Fruit fly (Drosophila melanogaster) whole organism, embryonic: ENCODE data around the gene Rab35.

ENCODE experiments used
- BEAF-32 ChIP-seq: fragments of 200-800 bp; sonication (Bioruptor generic); optimal IDR thresholded peaks from 3 replicates; lab custom pipeline; 2017; ENCODE audit warnings: missing biosample characterization, missing genetic modification characterization, mild to moderate bottlenecking, moderate library complexity, missing genetic modification reagents
- CG10267 ChIP-seq: fragments of 200-800 bp; sonication (Bioruptor generic); optimal IDR thresholded peaks from 2 replicates; lab custom pipeline; 2018; ENCODE audit warnings: missing biosample characterization, mild to moderate bottlenecking, missing genetic modification characterization, moderate library complexity
- CG11504 ChIP-seq: fragments of 200-800 bp; sonication (Bioruptor generic); optimal IDR thresholded peaks from 3 replicates; lab custom pipeline; 2019; ENCODE audit warnings: missing biosample characterization, mild to moderate bottlenecking, missing genetic modification characterization, moderate library complexity
- CG12155 ChIP-seq: fragments of 200-800 bp; sonication (Bioruptor generic); optimal IDR thresholded peaks from 3 replicates; lab custom pipeline; 2016; ENCODE audit warnings: missing biosample characterization, missing genetic modification characterization
- CG12391 ChIP-seq: fragments of 200-800 bp; sonication (Bioruptor generic); optimal IDR thresholded peaks from 3 replicates; lab custom pipeline; 2018; ENCODE audit warnings: missing biosample characterization, mild to moderate bottlenecking, missing genetic modification characterization, moderate library complexity
- CG12659 ChIP-seq: fragments of 200-800 bp; sonication (Bioruptor generic); optimal IDR thresholded peaks from 3 replicates; lab custom pipeline; 2017; ENCODE audit warnings: mild to moderate bottlenecking, missing biosample characterization, missing genetic modification reagents, missing genetic modification characterization
- CG12769 ChIP-seq: fragments of 200-800 bp; sonication (Bioruptor generic); optimal IDR thresholded peaks from 2 replicates; lab custom pipeline; 2019; ENCODE audit warnings: missing biosample characterization, mild to moderate bottlenecking, missing genetic modification characterization, moderate library complexity
- CG12942 ChIP-seq: fragments of 200-800 bp; sonication (Bioruptor generic); optimal IDR thresholded peaks from 3 replicates; lab custom pipeline; 2016; ENCODE audit warnings: missing biosample characterization, missing genetic modification characterization
- CG13287 ChIP-seq: fragments of 200-800 bp; sonication (Bioruptor generic); IDR thresholded peaks from 2 replicates; pipeline ENCODE4 v1.3.6; 2022; ENCODE audit warnings: missing biosample characterization, missing genetic modification characterization; ENCODE audit not compliant: partially characterized antibody
- CG13424 ChIP-seq: fragments of 200-800 bp; sonication (Bioruptor generic); optimal IDR thresholded peaks from 2 replicates; lab custom pipeline; 2019; ENCODE audit warnings: missing biosample characterization, mild to moderate bottlenecking, missing genetic modification characterization, moderate library complexity
- CG14965 ChIP-seq: fragments of 200-800 bp; sonication (Bioruptor generic); optimal IDR thresholded peaks from 2 replicates; lab custom pipeline; 2016; ENCODE audit warnings: missing biosample characterization, missing genetic modification characterization, borderline replicate concordance
- CG1603 ChIP-seq: fragments of 200-800 bp; sonication (Bioruptor generic); optimal IDR thresholded peaks from 2 replicates; lab custom pipeline; 2019; ENCODE audit warnings: missing biosample characterization, mild to moderate bottlenecking, missing genetic modification characterization, moderate library complexity
- CG2116 ChIP-seq: fragments of 200-800 bp; sonication (Bioruptor generic); optimal IDR thresholded peaks from 3 replicates; lab custom pipeline; 2018; ENCODE audit warnings: missing biosample characterization, mild to moderate bottlenecking, missing genetic modification characterization
- CG2120 ChIP-seq: fragments of 200-800 bp; sonication (Bioruptor generic); optimal IDR thresholded peaks from 3 replicates; lab custom pipeline; 2016; ENCODE audit warnings: missing biosample characterization, missing genetic modification characterization
- CG2889 ChIP-seq: fragments of 200-800 bp; sonication (Bioruptor generic); IDR thresholded peaks from 3 replicates; pipeline ENCODE4 v1.3.6; 2022; ENCODE audit warnings: missing biosample characterization, missing genetic modification characterization
- CG3407 ChIP-seq: fragments of 200-800 bp; sonication (Bioruptor generic); optimal IDR thresholded peaks from 2 replicates; lab custom pipeline; 2018; ENCODE audit warnings: missing biosample characterization, mild to moderate bottlenecking, missing genetic modification characterization
- CG3847 ChIP-seq: fragments of 200-800 bp; sonication (Bioruptor generic); IDR thresholded peaks from 2 replicates; pipeline ENCODE4 v1.3.6; 2022; ENCODE audit warnings: missing biosample characterization, missing genetic modification characterization
- CG4282 ChIP-seq: fragments of 200-800 bp; sonication (Bioruptor generic); optimal IDR thresholded peaks from 2 replicates; lab custom pipeline; 2016; ENCODE audit warnings: missing biosample characterization, missing genetic modification characterization
- CG9215 ChIP-seq: fragments of 200-800 bp; sonication (Bioruptor generic); IDR thresholded peaks from 2 replicates; pipeline ENCODE4 v1.3.6; 2022; ENCODE audit warnings: missing biosample characterization, missing genetic modification characterization
- CG9609 ChIP-seq: fragments of 200-800 bp; sonication (Bioruptor generic); optimal IDR thresholded peaks from 3 replicates; lab custom pipeline; 2016; ENCODE audit warnings: missing biosample characterization, missing genetic modification characterization
- CoRest ChIP-seq: fragments of 200-800 bp; sonication (Bioruptor generic); optimal IDR thresholded peaks from 3 replicates; lab custom pipeline; 2018; ENCODE audit warnings: missing biosample characterization, mild to moderate bottlenecking, missing genetic modification characterization, moderate library complexity
- Dek ChIP-seq: fragments of 200-800 bp; sonication (Bioruptor generic); optimal IDR thresholded peaks from 3 replicates; lab custom pipeline; 2019; ENCODE audit warnings: missing biosample characterization, mild to moderate bottlenecking, missing genetic modification characterization, moderate library complexity
- Dip3 ChIP-seq: fragments of 200-800 bp; sonication (Bioruptor generic); optimal IDR thresholded peaks from 3 replicates; lab custom pipeline; 2016; ENCODE audit warnings: missing biosample characterization, missing genetic modification characterization
- Doc3 ChIP-seq: fragments of 200-800 bp; sonication (Bioruptor generic); IDR thresholded peaks from 3 replicates; pipeline ENCODE4 v1.3.6; 2022; ENCODE audit warnings: missing biosample characterization, missing genetic modification characterization; ENCODE audit not compliant: partially characterized antibody
- Dp ChIP-seq: fragments of 200-800 bp; sonication (Bioruptor generic); optimal IDR thresholded peaks from 2 replicates; lab custom pipeline; 2018; ENCODE audit warnings: missing biosample characterization, mild to moderate bottlenecking, missing genetic modification characterization, moderate library complexity
- Drgx ChIP-seq: fragments of 200-800 bp; sonication (Bioruptor generic); IDR thresholded peaks from 2 replicates; pipeline ENCODE4 v1.3.6; 2022; ENCODE audit warnings: missing biosample characterization, missing genetic modification characterization
- Ets97D ChIP-seq: fragments of 200-800 bp; sonication (Bioruptor generic); optimal IDR thresholded peaks from 3 replicates; lab custom pipeline; 2016; ENCODE audit warnings: missing biosample characterization, missing genetic modification characterization
- Hsf ChIP-seq: fragments of 200-800 bp; sonication (Bioruptor generic); optimal IDR thresholded peaks from 3 replicates; lab custom pipeline; 2016; ENCODE audit warnings: missing biosample characterization, missing genetic modification characterization
- Med ChIP-seq: fragments of 200-800 bp; sonication (Bioruptor generic); peaks from one replicate; lab custom pipeline; 2016; ENCODE audit warnings: missing biosample characterization, missing genetic modification characterization, mild to moderate bottlenecking, inconsistent platforms, moderate library complexity
- Sox102F ChIP-seq: fragments of 200-800 bp; sonication (Bioruptor generic); optimal IDR thresholded peaks from 2 replicates; lab custom pipeline; 2018; ENCODE audit warnings: missing biosample characterization, mild to moderate bottlenecking, missing genetic modification characterization, moderate library complexity
- Sry-δ ChIP-seq: fragments of 200-800 bp; sonication (Bioruptor generic); optimal IDR thresholded peaks from 2 replicates; lab custom pipeline; 2016; ENCODE audit warnings: missing biosample characterization, missing genetic modification characterization
- Xbp1 ChIP-seq: fragments of 200-800 bp; sonication (Bioruptor generic); optimal IDR thresholded peaks from 3 replicates; lab custom pipeline; 2016; ENCODE audit warnings: missing biosample characterization, mild to moderate bottlenecking, missing genetic modification characterization
- ac ChIP-seq: fragments of 200-800 bp; sonication (Bioruptor generic); optimal IDR thresholded peaks from 3 replicates; lab custom pipeline; 2017; ENCODE audit warnings: missing biosample characterization, mild to moderate bottlenecking, missing genetic modification characterization
- amos ChIP-seq: fragments of 200-800 bp; sonication (Bioruptor generic); IDR thresholded peaks from 2 replicates; pipeline ENCODE4 v1.3.6; 2022; ENCODE audit warnings: missing biosample characterization, missing genetic modification characterization; ENCODE audit not compliant: partially characterized antibody
- ase ChIP-seq: fragments of 200-800 bp; sonication (Bioruptor generic); IDR thresholded peaks from 3 replicates; pipeline ENCODE4 v1.3.6; 2022; ENCODE audit warnings: missing biosample characterization, missing genetic modification characterization
- cg ChIP-seq: fragments of 200-800 bp; sonication (Bioruptor generic); optimal IDR thresholded peaks from 3 replicates; lab custom pipeline; 2019; ENCODE audit warnings: missing biosample characterization, mild to moderate bottlenecking, missing genetic modification characterization, moderate library complexity
- ci ChIP-seq: fragments of 200-800 bp; sonication (Bioruptor generic); IDR thresholded peaks from 3 replicates; pipeline ENCODE4 v1.3.6; 2022; ENCODE audit warnings: missing biosample characterization, missing genetic modification characterization
- dmrt99B ChIP-seq: fragments of 200-800 bp; sonication (Bioruptor generic); optimal IDR thresholded peaks from 2 replicates; lab custom pipeline; 2018; ENCODE audit warnings: missing biosample characterization, mild to moderate bottlenecking, missing genetic modification characterization, moderate library complexity
- gce ChIP-seq: fragments of 200-800 bp; sonication (Bioruptor generic); IDR thresholded peaks from 3 replicates; pipeline ENCODE4 v1.3.6; 2022; ENCODE audit warnings: missing biosample characterization, missing genetic modification characterization
- gcm2 ChIP-seq: fragments of 200-800 bp; sonication (Bioruptor generic); optimal IDR thresholded peaks from 2 replicates; lab custom pipeline; 2016; ENCODE audit warnings: missing biosample characterization, missing genetic modification characterization
- ind ChIP-seq: fragments of 200-800 bp; sonication (Bioruptor generic); optimal IDR thresholded peaks from 3 replicates; lab custom pipeline; 2016; ENCODE audit warnings: missing biosample characterization, missing genetic modification characterization
- jumu ChIP-seq: fragments of 200-800 bp; sonication (Bioruptor generic); optimal IDR thresholded peaks from 3 replicates; lab custom pipeline; 2016; ENCODE audit warnings: missing biosample characterization, missing genetic modification characterization
- mld ChIP-seq: fragments of 200-800 bp; sonication (Bioruptor generic); IDR thresholded peaks from 3 replicates; pipeline ENCODE4 v1.3.6; 2022; ENCODE audit warnings: missing biosample characterization, missing genetic modification characterization; ENCODE audit not compliant: partially characterized antibody
- oc ChIP-seq: fragments of 200-800 bp; sonication (Bioruptor generic); optimal IDR thresholded peaks from 2 replicates; lab custom pipeline; 2018; ENCODE audit warnings: missing biosample characterization, mild to moderate bottlenecking, missing genetic modification characterization, moderate library complexity
- org-1 ChIP-seq: fragments of 200-800 bp; sonication (Bioruptor generic); optimal IDR thresholded peaks from 2 replicates; lab custom pipeline; 2017; ENCODE audit warnings: missing biosample characterization, missing genetic modification characterization
- pfk ChIP-seq: fragments of 200-800 bp; sonication (Bioruptor generic); optimal IDR thresholded peaks from 2 replicates; lab custom pipeline; 2018; ENCODE audit warnings: missing biosample characterization, mild to moderate bottlenecking, missing genetic modification characterization, moderate library complexity
- sens ChIP-seq: fragments of 200-800 bp; sonication (Bioruptor generic); peaks from one replicate; lab custom pipeline; 2016; ENCODE audit warnings: missing biosample characterization, missing genetic modification characterization
- sisA ChIP-seq: fragments of 200-800 bp; sonication (Bioruptor generic); IDR thresholded peaks from 2 replicates; pipeline ENCODE4 v1.3.6; 2022; ENCODE audit warnings: missing biosample characterization, missing genetic modification characterization
- slbo ChIP-seq: fragments of 200-800 bp; sonication (Bioruptor generic); IDR thresholded peaks from 2 replicates; pipeline ENCODE4 v1.3.6; 2022; ENCODE audit warnings: missing biosample characterization, missing genetic modification characterization
- stwl ChIP-seq: fragments of 200-800 bp; sonication (Bioruptor generic); optimal IDR thresholded peaks from 3 replicates; lab custom pipeline; 2018; ENCODE audit warnings: missing biosample characterization, mild to moderate bottlenecking, missing genetic modification characterization, moderate library complexity
- zfh2 ChIP-seq: fragments of 200-800 bp; sonication (Bioruptor generic); optimal IDR thresholded peaks from 2 replicates; lab custom pipeline; 2016; ENCODE audit warnings: missing biosample characterization, missing genetic modification characterization

Gene Rab35

DNA sequence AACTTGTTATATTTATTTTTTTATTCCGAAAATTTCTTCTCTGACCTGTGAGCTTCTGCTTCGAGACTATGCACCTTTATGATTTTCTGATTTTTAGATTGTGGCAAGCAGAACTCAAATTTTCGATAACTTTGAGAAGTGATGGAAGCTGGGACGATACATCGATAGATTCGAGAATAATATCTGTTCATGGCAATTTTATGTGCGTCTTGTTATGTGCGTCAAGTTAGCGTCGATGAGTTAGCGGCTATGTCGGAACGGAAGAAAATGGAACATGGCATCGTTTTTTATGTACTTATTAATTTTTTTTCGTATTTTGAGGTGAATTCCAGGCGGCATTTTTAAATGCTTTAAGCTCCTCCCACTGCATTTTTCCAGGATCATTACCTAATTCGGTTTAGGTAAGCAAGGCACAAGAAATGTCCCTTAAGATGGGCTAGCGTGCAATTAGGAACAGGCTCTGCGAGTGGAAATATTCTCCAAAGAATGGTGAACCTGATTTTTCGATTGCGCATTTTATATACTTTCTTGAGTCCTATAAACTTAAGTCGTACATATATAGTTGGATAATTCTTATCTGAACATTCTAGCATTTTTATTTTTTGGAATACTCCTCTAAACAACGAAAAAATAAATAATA lies 6.2 kb upstream of the Rab35 start, which contains the start of gene Phf7 (continued):
- TF ChIP-seq Doc3 (GFP tag; lab: Robert Waterston, UW) = peak; percentile 56
- no peak for TF ChIP-seq ind (GFP tag; lab: Kevin White, UChicago)
- peak; percentile 68 for TF ChIP-seq Med
- no peak for TF ChIP-seq dmrt99B (tag; lab: Kevin White, UChicago)
- peak; percentile 65; the same call in 1 of the 3 replicates for TF ChIP-seq mld
- TF ChIP-seq CG9609 (GFP tag; lab: Kevin White, UChicago) = no peak
- TF ChIP-seq CG12155 (GFP tag; lab: Kevin White, UChicago) = no peak
- TF ChIP-seq Dek (tag; lab: Kevin White, UChicago) = no peak
- no peak for TF ChIP-seq Sox102F (GFP tag; lab: Kevin White, UChicago)
- peak; percentile 83 for TF ChIP-seq BEAF-32 (GFP tag; lab: Kevin White, UChicago)
- no peak for TF ChIP-seq CG12769 (tag; lab: Kevin White, UChicago)
- TF ChIP-seq ac (GFP tag; lab: Kevin White, UChicago) = no peak
- no peak for TF ChIP-seq zfh2 (GFP tag; lab: Kevin White, UChicago)
- TF ChIP-seq Hsf (GFP tag; lab: Kevin White, UChicago) = no peak
- no peak for TF ChIP-seq cg (GFP tag; lab: Kevin White, UChicago)
- TF ChIP-seq gce = no peak
- no peak for TF ChIP-seq CG14965 (GFP tag; lab: Kevin White, UChicago)
- TF ChIP-seq amos (GFP tag; lab: Robert Waterston, UW) = peak; percentile 86
- TF ChIP-seq CG4282 = no peak
- TF ChIP-seq oc (tag; lab: Kevin White, UChicago) = no peak
- TF ChIP-seq CG12659 (GFP tag; lab: Kevin White, UChicago) = peak; percentile 59
- no peak for TF ChIP-seq CG2889
- no peak for TF ChIP-seq CG9215
- TF ChIP-seq CG12942 (GFP tag; lab: Kevin White, UChicago) = no peak
- peak; percentile 64 for TF ChIP-seq Dp (GFP tag; lab: Kevin White, UChicago)
- no peak for TF ChIP-seq CG11504 (tag; lab: Kevin White, UChicago)
- TF ChIP-seq ci (GFP tag; lab: Robert Waterston, UW) = no peak
- TF ChIP-seq ase (GFP tag; lab: Robert Waterston, UW) = no peak
- no peak for TF ChIP-seq Dip3
- TF ChIP-seq stwl = peak; percentile 74
- TF ChIP-seq Drgx (GFP tag; lab: Robert Waterston, UW) = no peak
- TF ChIP-seq jumu (GFP tag; lab: Kevin White, UChicago) = peak; percentile 18

dm6 chrX:20162586-20162985 lies 2.9 kb upstream of the Rab35 start:
- TF ChIP-seq Sry-δ (peak; percentile 36), gcm2 (GFP tag; lab: Kevin White, UChicago) (no peak), org-1 (GFP tag; lab: Kevin White, UChicago) (no peak), CG2120 (GFP tag; lab: Kevin White, UChicago) (peak; percentile 0), CG12391 (tag; lab: Kevin White, UChicago) (no peak), CG13424 (peak; percentile 1), sisA (GFP tag; lab: Robert Waterston, UW) (peak; percentile 20; the same call in 1 of the 2 replicates), CG1603 (tag; lab: Kevin White, UChicago) (peak; percentile 80), slbo (GFP tag; lab: Robert Waterston, UW) (peak; percentile 41; the same call in 1 of the 2 replicates), Xbp1 (GFP tag; lab: Kevin White, UChicago) (peak; percentile 16), pfk (GFP tag; lab: Kevin White, UChicago) (peak; percentile 6), CG10267 (tag; lab: Kevin White, UChicago) (peak; percentile 28), Ets97D (GFP tag; lab: Kevin White, UChicago) (peak; percentile 16), CG2116 (peak; percentile 95), CoRest (tag; lab: Kevin White, UChicago) (peak; percentile 35), CG3847 (0 out of 2 replicates have a peak, but pooled peaks have one; percentile 19), CG13287 (GFP tag; lab: Robert Waterston, UW) (peak; percentile 34; the same call in 1 of the 2 replicates), CG3407 (GFP tag; lab: Kevin White, UChicago) (no peak), sens (peak; percentile 19)
